Fruit fly (Drosophila melanogaster): ENCODE data around the gene CG8003.

Gene CG8003

dm6 chr3L:10680728-10681306 is 19.5 kb downstream of the CG8003 start (continued):
- no peak for TF ChIP-seq CG11398 (GFP tag; optimal IDR thresholded peaks at IDR 0.05)
- TF ChIP-seq ci (GFP tag; IDR thresholded peaks at IDR 0.05), result peak; percentile 49; the same call in 1 of the 3 replicates
- TF ChIP-seq wor (GFP tag; IDR thresholded peaks at IDR 0.05), result no peak
- TF ChIP-seq shn (GFP tag; optimal IDR thresholded peaks at IDR 0.05), result no peak
- no peak for TF ChIP-seq Fer2 (tag; optimal IDR thresholded peaks at IDR 0.05)
- TF ChIP-seq grau (tag; optimal IDR thresholded peaks at IDR 0.05), result no peak
- TF ChIP-seq CG9437 (GFP tag; optimal IDR thresholded peaks at IDR 0.05), result no peak
- TF ChIP-seq Six4 (GFP tag; optimal IDR thresholded peaks at IDR 0.05), result no peak
- TF ChIP-seq Side (GFP tag; optimal IDR thresholded peaks at IDR 0.05), result no peak
- TF ChIP-seq CG6254 (GFP tag; optimal IDR thresholded peaks at IDR 0.05), result no peak
- TF ChIP-seq CG7786 (GFP tag; optimal IDR thresholded peaks at IDR 0.05), result no peak
- 0 out of 2 replicates have a peak, but pooled peaks have one; percentile 15 for TF ChIP-seq CG32772 (GFP tag; IDR thresholded peaks at IDR 0.05)
- peak; percentile 31; the same call in 1 of the 3 replicates for TF ChIP-seq row (GFP tag; IDR thresholded peaks at IDR 0.05)
- TF ChIP-seq CG32767 (GFP tag; IDR thresholded peaks at IDR 0.05), result no peak
- no peak for TF ChIP-seq Dek (tag; optimal IDR thresholded peaks at IDR 0.05)
- TF ChIP-seq CG34224 (GFP tag; IDR thresholded peaks at IDR 0.05; ENCODE audit: partially characterized antibody), result no peak
- TF ChIP-seq MBD-R2 (GFP tag; IDR thresholded peaks at IDR 0.05), result peak; percentile 18; the same call in 1 of the 2 replicates
- no peak for TF ChIP-seq unpg (GFP tag; optimal IDR thresholded peaks at IDR 0.05)
- TF ChIP-seq H15 (GFP tag; IDR thresholded peaks at IDR 0.05), result no peak
- TF ChIP-seq nmo (GFP tag; optimal IDR thresholded peaks at IDR 0.05), result no peak
- no peak for TF ChIP-seq Scr (GFP tag; IDR thresholded peaks at IDR 0.05; ENCODE audit: partially characterized antibody)
- TF ChIP-seq Xrp1 (GFP tag; IDR thresholded peaks at IDR 0.05), result peak; percentile 22; the same call in 1 of the 2 replicates
- no peak for TF ChIP-seq CG16779 (GFP tag; IDR thresholded peaks at IDR 0.05)
- TF ChIP-seq Neu2 (GFP tag; optimal IDR thresholded peaks at IDR 0.05; ENCODE audit: borderline replicate concordance), result no peak
- TF ChIP-seq Oli (tag; optimal IDR thresholded peaks at IDR 0.05), result no peak
- no peak for TF ChIP-seq CG18619 (GFP tag; optimal IDR thresholded peaks at IDR 0.05)
- no peak for TF ChIP-seq CG1792 (GFP tag; optimal IDR thresholded peaks at IDR 0.05)
- TF ChIP-seq CG14965 (GFP tag; optimal IDR thresholded peaks at IDR 0.05; ENCODE audit: borderline replicate concordance), result no peak
- no peak for TF ChIP-seq CG30431 (GFP tag; optimal IDR thresholded peaks at IDR 0.05)
- no peak for TF ChIP-seq crc (GFP tag; optimal IDR thresholded peaks at IDR 0.05)
- no peak for TF ChIP-seq Fer3 (tag; optimal IDR thresholded peaks at IDR 0.05)
- TF ChIP-seq Ada2b (GFP tag; IDR thresholded peaks at IDR 0.05), result no peak
- TF ChIP-seq CG13287 (GFP tag; IDR thresholded peaks at IDR 0.05; ENCODE audit: partially characterized antibody), result no peak
- TF ChIP-seq br (optimal IDR thresholded peaks at IDR 0.05), result no peak
- peak; percentile 21; the same call in 1 of the 2 replicates for TF ChIP-seq Oaz (GFP tag; IDR thresholded peaks at IDR 0.05)
- TF ChIP-seq eyg (GFP tag; optimal IDR thresholded peaks at IDR 0.05), result no peak
- TF ChIP-seq ssp (GFP tag; IDR thresholded peaks at IDR 0.05), result no peak
- no peak for TF ChIP-seq HLH54F (GFP tag; optimal IDR thresholded peaks at IDR 0.05)
- TF ChIP-seq CG7928 (GFP tag; optimal IDR thresholded peaks at IDR 0.05), result no peak
- TF ChIP-seq CG2202 (tag; optimal IDR thresholded peaks at IDR 0.05), result no peak
- no peak for TF ChIP-seq CG2129 (GFP tag; IDR thresholded peaks at IDR 0.05; ENCODE audit: partially characterized antibody)
- TF ChIP-seq chinmo (GFP tag; IDR thresholded peaks at IDR 0.05; ENCODE audit: partially characterized antibody), result peak; percentile 92
- no peak for TF ChIP-seq dati (GFP tag; IDR thresholded peaks at IDR 0.05)
- TF ChIP-seq Elba2 (GFP tag; optimal IDR thresholded peaks at IDR 0.05), result no peak
- no peak for TF ChIP-seq CG6813 (GFP tag; optimal IDR thresholded peaks at IDR 0.05)
- 0 out of 2 replicates have a peak, but pooled peaks have one; percentile 12 for TF ChIP-seq E2f2 (GFP tag; IDR thresholded peaks at IDR 0.05)
- no peak for TF ChIP-seq aop (GFP tag; IDR thresholded peaks at IDR 0.05)
- no peak for TF ChIP-seq dpn (GFP tag; optimal IDR thresholded peaks at IDR 0.05)
- no peak for TF ChIP-seq run (tag; optimal IDR thresholded peaks at IDR 0.05)
- no peak for TF ChIP-seq Spps (tag; optimal IDR thresholded peaks at IDR 0.05)
- TF ChIP-seq CG11247 (GFP tag; IDR thresholded peaks at IDR 0.05), result no peak; the same call in 1 of the 2 replicates

Measured in whole organism, embryonic.